Worm (Caenorhabditis elegans) whole organism, midembryonic: ENCODE measurements around the gene K08D8.1.

Source experiments
- T22C8.4 ChIP-seq: fragments of 200-800 bp; sonication (Bioruptor generic); IDR thresholded peaks from 2 replicates; pipeline ENCODE4 v1.3.6; 2022; ENCODE audit warnings: missing genetic modification characterization, missing compliant biosample characterization
- cog-1 ChIP-seq: sonication (generic microtip); optimal IDR thresholded peaks from 2 replicates; lab custom pipeline; 2016; ENCODE audit warnings: missing genetic modification characterization, missing compliant biosample characterization
- flt-1 ChIP-seq: fragments of 200-800 bp; sonication (Bioruptor generic); IDR thresholded peaks from 2 replicates; pipeline ENCODE4 v1.3.6; 2022; ENCODE audit warnings: missing genetic modification characterization, missing compliant biosample characterization
- klf-2 ChIP-seq: fragments of 200-800 bp; sonication (Bioruptor generic); conservative IDR thresholded peaks from 2 replicates; pipeline ENCODE4 v1.3.6; 2022; ENCODE audit warnings: missing genetic modification reagents, missing genetic modification characterization, missing compliant biosample characterization
- med-1 ChIP-seq: sonication (generic microtip); optimal IDR thresholded peaks from 2 replicates; lab custom pipeline; 2017; ENCODE audit warnings: missing genetic modification characterization, mild to moderate bottlenecking, missing compliant biosample characterization, antibody characterized with exemption, missing genetic modification reagents; ENCODE audit not compliant: insufficient read depth
- ref-1 ChIP-seq: fragments of 200-800 bp; sonication (Bioruptor generic); conservative IDR thresholded peaks from 2 replicates; pipeline ENCODE4 v1.3.6; 2022; ENCODE audit warnings: missing genetic modification reagents, missing genetic modification characterization, missing compliant biosample characterization
- tab-1 ChIP-seq: fragments of 200-800 bp; sonication (Bioruptor generic); IDR thresholded peaks from 2 replicates; pipeline ENCODE4 v1.3.6; 2022; ENCODE audit warnings: missing genetic modification characterization, missing compliant biosample characterization
- ztf-23 ChIP-seq: fragments of 200-800 bp; sonication (Bioruptor generic); IDR thresholded peaks from 2 replicates; pipeline ENCODE4 v1.3.6; 2022; ENCODE audit warnings: missing genetic modification reagents, missing genetic modification characterization, missing compliant biosample characterization
- ztf-29 ChIP-seq: fragments of 200-800 bp; sonication (Bioruptor generic); IDR thresholded peaks from 2 replicates; pipeline ENCODE4 v1.3.6; 2022; ENCODE audit warnings: missing genetic modification reagents, missing genetic modification characterization, missing compliant biosample characterization

K08D8.1 gene

ce11 chrIV:12893166-12893565, 872 bp downstream of the K08D8.1 start, which contains the start of gene K08D8.12:
K08D8.12 (plus strand) TSS chrIV:12893466.
- TF ChIP-seq flt-1 (no peak), ref-1 (GFP tag; lab: Robert Waterston, UW) (no peak)

- TF ChIP-seq cog-1 (tag; lab: Kevin White, UChicago), result no peak
These were observed 2.7 kb downstream of the K08D8.1 start, which contains the start of gene K08D8.11 for ce11 chrIV:12894996-12895395. K08D8.11 (plus strand) TSS chrIV:12895296.

ce11 chrIV:12896371-12896882, 4.1 kb downstream of the K08D8.1 start, which contains the start of gene K08D8.7:
K08D8.7 (plus strand) TSS chrIV:12896832.
- no peak for TF ChIP-seq T22C8.4 (GFP tag; lab: Robert Waterston, UW)

ce11 chrIV:12897146-12897545, 4.9 kb downstream of the K08D8.1 start:
- TF ChIP-seq T22C8.4 (GFP tag; lab: Robert Waterston, UW) (no peak), ztf-29 (GFP tag; lab: Robert Waterston, UW) (no peak), klf-2 (GFP tag; lab: Robert Waterston, UW) (no peak), med-1 (no peak), ref-1 (GFP tag; lab: Robert Waterston, UW) (no peak), ztf-23 (no peak), flt-1 (no peak), tab-1 (GFP tag; lab: Robert Waterston, UW) (no peak), cog-1 (tag; lab: Kevin White, UChicago) (no peak)

- TF ChIP-seq flt-1 (no peak), ztf-23 (no peak), klf-2 (GFP tag; lab: Robert Waterston, UW) (no peak), cog-1 (tag; lab: Kevin White, UChicago) (no peak), tab-1 (GFP tag; lab: Robert Waterston, UW) (no peak), med-1 (no peak), ref-1 (GFP tag; lab: Robert Waterston, UW) (no peak)
These were observed 6.5 kb downstream of the K08D8.1 start for ce11 chrIV:12898823-12899222.

ce11 chrIV:12899392-12899791, 7.1 kb downstream of the K08D8.1 start, which contains the start of gene K08D8.9:
K08D8.9 (plus strand) TSS chrIV:12899692.
- TF ChIP-seq flt-1 (no peak), med-1 (no peak), ref-1 (GFP tag; lab: Robert Waterston, UW) (no peak), ztf-23 (no peak)

ce11 chrIV:12900267-12900666, 8.0 kb downstream of the K08D8.1 start, which contains the start of gene K08D8.10:
K08D8.10 (plus strand) TSS chrIV:12900567.
- TF ChIP-seq ztf-29 (GFP tag; lab: Robert Waterston, UW), result no peak
- no peak for TF ChIP-seq med-1
- no peak for TF ChIP-seq T22C8.4 (GFP tag; lab: Robert Waterston, UW)
- no peak for TF ChIP-seq klf-2 (GFP tag; lab: Robert Waterston, UW)
- no peak for TF ChIP-seq ref-1 (GFP tag; lab: Robert Waterston, UW)
- no peak for TF ChIP-seq ztf-23
- TF ChIP-seq tab-1 (GFP tag; lab: Robert Waterston, UW), result no peak
- TF ChIP-seq flt-1, result no peak
- TF ChIP-seq cog-1 (tag; lab: Kevin White, UChicago), result no peak

- TF ChIP-seq T22C8.4 (GFP tag; lab: Robert Waterston, UW) (no peak), flt-1 (no peak), tab-1 (GFP tag; lab: Robert Waterston, UW) (no peak), ztf-23 (no peak), ztf-29 (GFP tag; lab: Robert Waterston, UW) (no peak), cog-1 (tag; lab: Kevin White, UChicago) (no peak), med-1 (no peak), ref-1 (GFP tag; lab: Robert Waterston, UW) (no peak), klf-2 (GFP tag; lab: Robert Waterston, UW) (no peak)
These were observed 9.3 kb downstream of the K08D8.1 start for ce11 chrIV:12901602-12902001.

ce11 chrIV:12902430-12903110, 10.3 kb downstream of the K08D8.1 start, which contains the start of gene K08D8.2:
K08D8.2 (plus strand) TSS chrIV:12903060.
- TF ChIP-seq ztf-29 (GFP tag; lab: Robert Waterston, UW), result no peak
- TF ChIP-seq cog-1 (tag; lab: Kevin White, UChicago), result no peak
- no peak for TF ChIP-seq T22C8.4 (GFP tag; lab: Robert Waterston, UW)
- TF ChIP-seq med-1, result no peak
- no peak for TF ChIP-seq klf-2 (GFP tag; lab: Robert Waterston, UW)
- no peak for TF ChIP-seq ztf-23
- TF ChIP-seq ref-1 (GFP tag; lab: Robert Waterston, UW), result no peak
- no peak for TF ChIP-seq flt-1

ce11 chrIV:12903687-12904086, 11.4 kb downstream of the K08D8.1 start:
- TF ChIP-seq tab-1 (GFP tag; lab: Robert Waterston, UW) (no peak), klf-2 (GFP tag; lab: Robert Waterston, UW) (no peak), med-1 (no peak), ztf-23 (no peak), cog-1 (tag; lab: Kevin White, UChicago) (no peak), flt-1 (no peak), ref-1 (GFP tag; lab: Robert Waterston, UW) (no peak), ztf-29 (GFP tag; lab: Robert Waterston, UW) (no peak), T22C8.4 (GFP tag; lab: Robert Waterston, UW) (no peak)

- TF ChIP-seq ztf-29 (GFP tag; lab: Robert Waterston, UW) (no peak), cog-1 (tag; lab: Kevin White, UChicago) (no peak), flt-1 (no peak), ref-1 (GFP tag; lab: Robert Waterston, UW) (no peak), ztf-23 (no peak), med-1 (no peak), tab-1 (GFP tag; lab: Robert Waterston, UW) (no peak), klf-2 (GFP tag; lab: Robert Waterston, UW) (no peak)
These were observed 14.2 kb downstream of the K08D8.1 start, which contains the start of gene K08D8.3 for ce11 chrIV:12906529-12906928. K08D8.3 (minus strand) TSS chrIV:12906659.
